Worm (Caenorhabditis elegans): Measurements from ENCODE around the gene F37B4.15.

Gene F37B4.15

DNA sequence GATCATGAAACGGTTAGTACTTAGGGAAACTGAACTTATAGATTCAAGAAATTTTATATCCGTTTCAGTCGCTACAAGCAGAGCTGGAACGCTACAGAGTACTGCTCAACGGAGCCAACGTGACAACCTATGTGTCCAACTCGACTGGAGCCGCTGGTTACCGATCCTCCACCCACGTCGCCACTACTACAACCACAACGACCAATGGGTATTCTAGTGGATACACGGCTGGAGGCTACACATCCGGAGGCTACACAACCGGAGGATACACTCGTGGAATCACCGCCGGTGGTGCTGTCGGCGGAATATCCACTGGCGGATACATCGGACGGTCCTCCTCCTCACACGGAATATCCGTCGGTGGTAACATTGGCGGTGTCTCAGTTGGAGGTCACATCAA lies 8.9 kb upstream of the F37B4.15 start:
- TF ChIP-seq lin-15B (tag; optimal IDR thresholded peaks at IDR 0.05), result no peak
- no peak for TF ChIP-seq Y48G9A.11 (GFP tag; IDR thresholded peaks at IDR 0.05)
- TF ChIP-seq pqm-1 (tag; optimal IDR thresholded peaks at IDR 0.05), result no peak
- no peak for TF ChIP-seq aly-2 (tag; optimal IDR thresholded peaks at IDR 0.05)
- TF ChIP-seq F49E8.2 (tag; optimal IDR thresholded peaks at IDR 0.05; ENCODE audit: borderline replicate concordance), result no peak

DNA sequence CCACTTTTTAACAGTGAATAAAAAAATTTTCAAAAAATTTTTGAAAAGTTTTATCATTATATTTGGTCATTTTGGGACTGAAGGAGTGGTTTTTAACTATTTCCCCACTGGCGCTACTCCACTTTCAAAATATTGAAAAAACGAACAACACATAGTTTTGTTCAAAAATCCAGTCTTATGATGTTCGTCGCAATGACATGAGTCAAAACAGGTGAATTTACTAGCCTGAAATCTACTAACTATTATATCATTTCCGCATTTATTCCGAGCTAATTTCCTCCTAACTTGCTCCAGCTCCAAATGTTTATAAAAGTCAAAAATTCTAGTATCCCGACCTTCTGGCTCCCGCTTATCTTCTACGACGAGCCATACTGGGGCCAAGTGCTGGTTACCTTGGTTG lies 7.6 kb upstream of the F37B4.15 start, which contains the start of gene sre-24:
Gene sre-24 (plus strand): TSS at position 301 of the 400 bp plus-strand sequence.
- TF ChIP-seq aly-2 (tag; optimal IDR thresholded peaks at IDR 0.05) (no peak), nhr-77 (tag; optimal IDR thresholded peaks at IDR 0.05) (no peak), nhr-111 (GFP tag; optimal IDR thresholded peaks at IDR 0.05) (no peak), zip-11 (GFP tag; IDR thresholded peaks at IDR 0.05) (no peak), T20F7.1 (GFP tag; optimal IDR thresholded peaks at IDR 0.05) (no peak), php-3 (GFP tag; IDR thresholded peaks at IDR 0.05) (no peak), Y5F2A.4 (GFP tag; optimal IDR thresholded peaks at IDR 0.05) (no peak), lim-7 (GFP tag; IDR thresholded peaks at IDR 0.05) (no peak)

DNA sequence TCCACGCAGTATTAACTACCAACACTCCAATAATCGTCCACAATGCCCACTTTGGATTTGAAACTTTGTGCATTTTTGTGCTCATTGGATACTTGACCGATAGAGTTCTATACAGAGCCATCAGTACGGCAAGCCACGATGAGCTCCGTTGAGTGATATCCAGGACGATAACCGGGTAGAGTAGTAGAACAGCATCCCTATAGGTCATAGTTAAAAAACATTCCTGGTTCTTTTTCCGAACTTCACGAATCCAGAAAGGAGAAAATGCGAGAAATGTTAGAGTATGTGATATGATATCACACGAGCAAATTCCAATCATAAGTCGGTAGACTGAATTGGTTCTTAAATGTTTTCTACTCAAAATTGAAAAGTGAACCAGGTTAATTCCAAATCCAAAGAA lies 3.8 kb upstream of the F37B4.15 start:
- TF ChIP-seq nhr-11 (tag; optimal IDR thresholded peaks at IDR 0.05) (no peak), aha-1 (tag) (peak; percentile 93)

DNA sequence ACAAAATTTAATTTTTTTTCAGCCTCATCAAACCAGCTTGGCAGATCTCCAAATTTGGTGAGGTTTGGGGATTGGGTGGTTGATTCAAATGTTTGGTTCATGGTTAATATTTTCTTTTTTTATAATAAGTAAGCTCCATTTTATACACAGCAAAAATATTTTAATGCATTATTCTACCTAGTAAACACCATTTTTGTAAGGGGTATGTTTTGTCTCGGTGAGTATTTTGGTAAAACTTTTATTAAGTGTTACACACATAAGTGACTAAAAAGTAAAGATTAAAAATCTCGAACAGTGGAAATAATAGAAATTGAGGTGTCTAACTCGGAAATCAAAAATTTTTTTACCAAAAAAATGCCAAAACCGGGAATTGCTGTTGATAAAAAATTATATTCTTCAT lies 3.3 kb upstream of the F37B4.15 start, which contains the start of gene srw-4:
Gene srw-4 (minus strand): TSS at position 101 of the 400 bp plus-strand sequence.
- TF ChIP-seq Y75B8A.6 (GFP tag; IDR thresholded peaks at IDR 0.05) (no peak), nhr-76 (tag; optimal IDR thresholded peaks at IDR 0.05) (no peak), ztf-7 (tag; optimal IDR thresholded peaks at IDR 0.05) (no peak), attf-4 (tag; optimal IDR thresholded peaks at IDR 0.05) (no peak), mdt-29 (GFP tag; IDR thresholded peaks at IDR 0.05) (no peak), mes-2 (tag; optimal IDR thresholded peaks at IDR 0.05; ENCODE audit: poor library complexity, severe bottlenecking) (no peak), daf-19 (GFP tag; conservative IDR thresholded peaks at IDR 0.05) (no peak), ama-1 (optimal IDR thresholded peaks at IDR 0.05) (no peak), saeg-2 (GFP tag; IDR thresholded peaks at IDR 0.05) (no peak), fkh-10 (GFP tag; optimal IDR thresholded peaks at IDR 0.05) (no peak), dve-1 (tag; optimal IDR thresholded peaks at IDR 0.05; ENCODE audit: insufficient read depth) (no peak), jun-1 (tag; optimal IDR thresholded peaks at IDR 0.05) (no peak), T20F7.1 (GFP tag; optimal IDR thresholded peaks at IDR 0.05) (no peak), nhr-42 (GFP tag; IDR thresholded peaks at IDR 0.05) (no peak), duxl-1 (tag; optimal IDR thresholded peaks at IDR 0.05; ENCODE audit: poor library complexity) (no peak), snpc-1.2 (GFP tag; IDR thresholded peaks at IDR 0.05) (no peak)

DNA sequence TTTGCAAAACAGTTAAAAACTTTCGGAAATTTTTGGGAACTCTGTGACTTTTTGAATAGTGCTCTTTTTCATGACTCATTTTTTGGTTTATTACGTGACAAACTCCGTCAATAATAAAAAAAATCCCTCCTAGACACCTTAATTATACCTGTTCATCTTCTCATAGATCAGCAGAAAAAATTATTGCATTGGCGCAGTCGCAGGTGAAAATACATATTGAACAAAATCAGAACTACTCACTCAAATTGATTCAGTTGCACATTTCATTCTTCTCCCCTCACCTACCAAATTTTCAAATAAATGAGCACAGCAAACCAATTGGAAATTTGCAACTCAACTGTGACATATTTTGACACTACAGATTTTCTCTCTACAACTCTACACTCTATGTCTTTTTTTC lies 949 bp downstream of the F37B4.15 start, which contains the start of gene srh-127:
Gene srh-127 (plus strand): TSS at position 301 of the 400 bp plus-strand sequence.
- TF ChIP-seq madf-5 (GFP tag; IDR thresholded peaks at IDR 0.05), result no peak
- no peak for TF ChIP-seq ZK337.2 (GFP tag; IDR thresholded peaks at IDR 0.05)

DNA sequence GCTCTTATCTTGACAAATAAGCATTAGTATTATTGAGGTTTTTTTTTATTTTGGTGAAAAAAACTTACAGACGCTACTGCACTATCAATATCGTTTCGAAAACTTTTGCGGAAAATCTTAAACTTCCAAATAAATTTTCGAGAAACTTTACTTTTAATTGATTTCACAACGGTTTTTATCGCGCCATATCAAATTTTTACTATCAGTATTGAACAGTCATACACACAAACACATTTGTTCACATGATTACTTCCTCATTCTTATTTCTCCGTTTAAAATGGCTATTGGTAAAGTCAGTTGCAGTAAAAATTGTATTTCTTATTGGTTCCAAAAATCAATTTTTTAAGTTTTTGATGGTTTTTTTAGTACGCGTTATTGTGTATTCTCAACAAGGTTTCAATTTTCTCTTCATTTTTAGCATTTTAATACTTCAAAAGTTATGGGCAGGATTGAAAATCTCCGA lies 4.2 kb downstream of the F37B4.15 start, which contains the start of gene pals-32:
Gene pals-32 (plus strand): TSS at position 413 of the 463 bp plus-strand sequence.
- no peak for TF ChIP-seq daf-16 (GFP tag; optimal IDR thresholded peaks at IDR 0.05)
- TF ChIP-seq daf-16 (tag; optimal IDR thresholded peaks at IDR 0.05), result peak; percentile 62
- no peak for TF ChIP-seq nhr-77 (tag; optimal IDR thresholded peaks at IDR 0.05)
- TF ChIP-seq nhr-28 (tag; optimal IDR thresholded peaks at IDR 0.05), result peak; percentile 55
- TF ChIP-seq ceh-62 (tag; optimal IDR thresholded peaks at IDR 0.05), result no peak
- TF ChIP-seq pqm-1 (tag; optimal IDR thresholded peaks at IDR 0.05), result peak; percentile 69
